Fruit fly (Drosophila melanogaster) whole organism, embryonic: ENCODE results near the gene kirre.

Source experiments
- Abd-B ChIP-seq: fragments of 200-800 bp; sonication (Bioruptor generic); optimal IDR thresholded peaks from 2 replicates; lab custom pipeline; 2018; ENCODE audit warnings: missing biosample characterization, mild to moderate bottlenecking, missing genetic modification characterization, moderate library complexity
- Atf3 ChIP-seq: fragments of 200-800 bp; sonication (Bioruptor generic); optimal IDR thresholded peaks from 3 replicates; lab custom pipeline; 2016; ENCODE audit warnings: missing biosample characterization, missing genetic modification characterization
- B-H1 ChIP-seq: fragments of 200-800 bp; sonication (Bioruptor generic); IDR thresholded peaks from 3 replicates; pipeline ENCODE4 v1.3.6; 2022; ENCODE audit warnings: missing biosample characterization, missing genetic modification characterization
- BtbVII ChIP-seq: fragments of 200-800 bp; sonication (Bioruptor generic); optimal IDR thresholded peaks from 3 replicates; lab custom pipeline; 2017; ENCODE audit warnings: missing biosample characterization, mild to moderate bottlenecking, missing genetic modification characterization
- CG10321 ChIP-seq: fragments of 200-800 bp; sonication (Bioruptor generic); IDR thresholded peaks from 2 replicates; pipeline ENCODE4 v1.3.6; 2022; ENCODE audit warnings: missing biosample characterization, missing genetic modification characterization
- CG11398 ChIP-seq: fragments of 200-800 bp; sonication (Bioruptor generic); optimal IDR thresholded peaks from 2 replicates; lab custom pipeline; 2016; ENCODE audit warnings: missing biosample characterization, missing genetic modification characterization
- CG11560 ChIP-seq: fragments of 200-800 bp; sonication (Bioruptor generic); IDR thresholded peaks from 3 replicates; pipeline ENCODE4 v1.3.6; 2022; ENCODE audit warnings: missing biosample characterization, missing genetic modification characterization
- CG14965 ChIP-seq: fragments of 200-800 bp; sonication (Bioruptor generic); optimal IDR thresholded peaks from 2 replicates; lab custom pipeline; 2016; ENCODE audit warnings: missing biosample characterization, missing genetic modification characterization, borderline replicate concordance
- CG15269 ChIP-seq: fragments of 200-800 bp; sonication (Bioruptor generic); optimal IDR thresholded peaks from 2 replicates; lab custom pipeline; 2018; ENCODE audit warnings: missing biosample characterization, mild to moderate bottlenecking, missing genetic modification characterization, moderate library complexity
- CG15696 ChIP-seq: fragments of 200-800 bp; sonication (Bioruptor generic); optimal IDR thresholded peaks from 2 replicates; lab custom pipeline; 2019; ENCODE audit warnings: missing biosample characterization, mild to moderate bottlenecking, missing genetic modification characterization, moderate library complexity
- CG1603 ChIP-seq: fragments of 200-800 bp; sonication (Bioruptor generic); optimal IDR thresholded peaks from 2 replicates; lab custom pipeline; 2019; ENCODE audit warnings: missing biosample characterization, mild to moderate bottlenecking, missing genetic modification characterization, moderate library complexity
- CG17359 ChIP-seq: fragments of 200-800 bp; sonication (Bioruptor generic); optimal IDR thresholded peaks from 3 replicates; lab custom pipeline; 2018; ENCODE audit warnings: missing biosample characterization, mild to moderate bottlenecking, missing genetic modification characterization, moderate library complexity
- CG17385 ChIP-seq: fragments of 200-800 bp; sonication (Bioruptor generic); optimal IDR thresholded peaks from 3 replicates; lab custom pipeline; 2018; ENCODE audit warnings: missing biosample characterization, mild to moderate bottlenecking, missing genetic modification characterization
- CG17912 ChIP-seq: fragments of 200-800 bp; sonication (Bioruptor generic); optimal IDR thresholded peaks from 2 replicates; lab custom pipeline; 2018; ENCODE audit warnings: missing biosample characterization, mild to moderate bottlenecking, missing genetic modification characterization
- CG3726 ChIP-seq: fragments of 200-800 bp; sonication (Bioruptor generic); IDR thresholded peaks from 3 replicates; pipeline ENCODE4, ENCODE4 v1.3.6; 2022; ENCODE audit warnings: missing biosample characterization, missing genetic modification characterization
- CG7357 ChIP-seq: fragments of 200-800 bp; sonication (Bioruptor generic); IDR thresholded peaks from 3 replicates; pipeline ENCODE4 v1.3.6; 2022; ENCODE audit warnings: missing biosample characterization, missing genetic modification characterization
- CG8290 ChIP-seq, 3 experiments: fragments of 200-800 bp; sonication (Bioruptor generic); optimal IDR thresholded peaks; 2 replicates each; lab custom pipeline; 2016 to 2019; ENCODE audit warnings: missing biosample characterization in 3 of 3, missing genetic modification characterization in 3 of 3, mild to moderate bottlenecking in 2 of 3, moderate library complexity in 1 of 3
- CG8765 ChIP-seq: fragments of 200-800 bp; sonication (Bioruptor generic); IDR thresholded peaks from 2 replicates; pipeline ENCODE4 v1.3.6; 2022; ENCODE audit warnings: missing biosample characterization, missing genetic modification characterization
- CG8924 ChIP-seq: fragments of 200-800 bp; optimal IDR thresholded peaks from 3 replicates; lab custom pipeline; 2019; ENCODE audit warnings: missing biosample characterization, mild to moderate bottlenecking, missing genetic modification characterization, moderate library complexity
- CG9932 ChIP-seq: fragments of 200-800 bp; sonication (Bioruptor generic); IDR thresholded peaks from 2 replicates; pipeline ENCODE4 v1.3.6; 2022; ENCODE audit warnings: missing biosample characterization, missing genetic modification characterization
- ERR ChIP-seq: fragments of 200-800 bp; sonication (Bioruptor generic); optimal IDR thresholded peaks from 2 replicates; lab custom pipeline; 2016; ENCODE audit warnings: missing biosample characterization, missing genetic modification characterization
- HHEX ChIP-seq: fragments of 200-800 bp; sonication (Bioruptor generic); optimal IDR thresholded peaks from 3 replicates; lab custom pipeline; 2017; ENCODE audit warnings: missing biosample characterization, mild to moderate bottlenecking, missing genetic modification characterization, missing genetic modification reagents
- Hand ChIP-seq: fragments of 200-800 bp; sonication (Bioruptor generic); optimal IDR thresholded peaks from 2 replicates; lab custom pipeline; 2017; ENCODE audit warnings: mild to moderate bottlenecking, missing biosample characterization, missing genetic modification reagents, missing genetic modification characterization
- Mad ChIP-seq: fragments of 200-800 bp; sonication (Bioruptor generic); optimal IDR thresholded peaks from 2 replicates; lab custom pipeline; 2016; ENCODE audit warnings: missing biosample characterization, missing genetic modification characterization
- Nf-YB ChIP-seq: fragments of 200-800 bp; sonication (Bioruptor generic); optimal IDR thresholded peaks from 3 replicates; lab custom pipeline; 2019; ENCODE audit warnings: missing biosample characterization, mild to moderate bottlenecking, missing genetic modification characterization, moderate library complexity
- Nf-YC ChIP-seq: fragments of 200-800 bp; optimal IDR thresholded peaks from 3 replicates; lab custom pipeline; 2019; ENCODE audit warnings: missing biosample characterization, mild to moderate bottlenecking, missing genetic modification characterization, moderate library complexity
- NfI ChIP-seq: fragments of 200-800 bp; sonication (Bioruptor generic); optimal IDR thresholded peaks from 3 replicates; lab custom pipeline; 2018; ENCODE audit warnings: missing biosample characterization, mild to moderate bottlenecking, missing genetic modification characterization, moderate library complexity
- Rx ChIP-seq: fragments of 200-800 bp; sonication (Bioruptor generic); IDR thresholded peaks from 2 replicates; pipeline ENCODE4 v1.3.6; 2022; ENCODE audit warnings: missing biosample characterization, missing genetic modification characterization
- Stat92E ChIP-seq, 3 experiments: fragments of >200 bp in 2 of 3; fragments of 200-800 bp in 1 of 3; sonication (Bioruptor generic) in 1 of 3; optimal IDR thresholded peaks; 2 replicates each; lab custom pipeline; 2017 to 2019; ENCODE audit warnings: missing biosample characterization in 3 of 3, missing genetic modification characterization in 3 of 3, mild to moderate bottlenecking in 1 of 3, moderate library complexity in 1 of 3
- crol ChIP-seq: fragments of 200-800 bp; sonication (Bioruptor generic); IDR thresholded peaks from 2 replicates; pipeline ENCODE4 v1.3.6; 2022; ENCODE audit warnings: missing biosample characterization, missing genetic modification characterization
- ewg ChIP-seq: fragments of 200-800 bp; sonication (Bioruptor generic); optimal IDR thresholded peaks from 3 replicates; lab custom pipeline; 2017; ENCODE audit warnings: mild to moderate bottlenecking, missing biosample characterization, missing genetic modification reagents, missing genetic modification characterization
- gfzf ChIP-seq: fragments of 200-800 bp; sonication (Bioruptor generic); optimal IDR thresholded peaks from 2 replicates; lab custom pipeline; 2016; ENCODE audit warnings: missing biosample characterization, mild to moderate bottlenecking, missing genetic modification characterization, moderate library complexity
- grau ChIP-seq: fragments of 200-800 bp; optimal IDR thresholded peaks from 3 replicates; lab custom pipeline; 2019; ENCODE audit warnings: missing biosample characterization, mild to moderate bottlenecking, missing genetic modification characterization, moderate library complexity
- gsb-n ChIP-seq: fragments of 200-800 bp; sonication (Bioruptor generic); optimal IDR thresholded peaks from 3 replicates; lab custom pipeline; 2018; ENCODE audit warnings: missing biosample characterization, mild to moderate bottlenecking, missing genetic modification characterization
- lab ChIP-seq: fragments of 200-800 bp; sonication (Bioruptor generic); optimal IDR thresholded peaks from 3 replicates; lab custom pipeline; 2017; ENCODE audit warnings: missing biosample characterization, missing genetic modification characterization, mild to moderate bottlenecking, moderate library complexity, missing genetic modification reagents
- lola ChIP-seq, 3 experiments: fragments of >200 bp in 2 of 3; fragments of 200-800 bp in 1 of 3; sonication (Bioruptor generic) in 1 of 3; optimal IDR thresholded peaks; 2 replicates each; lab custom pipeline; 2017 to 2019; ENCODE audit warnings: missing biosample characterization in 3 of 3, missing genetic modification characterization in 3 of 3, mild to moderate bottlenecking in 1 of 3, moderate library complexity in 1 of 3
- mld ChIP-seq: fragments of 200-800 bp; sonication (Bioruptor generic); IDR thresholded peaks from 3 replicates; pipeline ENCODE4 v1.3.6; 2022; ENCODE audit warnings: missing biosample characterization, missing genetic modification characterization; ENCODE audit not compliant: partially characterized antibody
- nmo ChIP-seq: fragments of 200-800 bp; sonication (Bioruptor generic); optimal IDR thresholded peaks from 2 replicates; lab custom pipeline; 2018; ENCODE audit warnings: missing biosample characterization, mild to moderate bottlenecking, missing genetic modification characterization, moderate library complexity
- p53 ChIP-seq: fragments of 200-800 bp; sonication (Bioruptor generic); optimal IDR thresholded peaks from 2 replicates; lab custom pipeline; 2016; ENCODE audit warnings: missing biosample characterization, missing genetic modification characterization
- psq ChIP-seq: fragments of 200-800 bp; sonication (Bioruptor generic); optimal IDR thresholded peaks from 2 replicates; lab custom pipeline; 2017; ENCODE audit warnings: missing biosample characterization, missing genetic modification characterization
- salm ChIP-seq: fragments of 200-800 bp; sonication (Bioruptor generic); optimal IDR thresholded peaks from 2 replicates; lab custom pipeline; 2018; ENCODE audit warnings: missing biosample characterization, mild to moderate bottlenecking, missing genetic modification characterization
- scrt ChIP-seq: fragments of 200-800 bp; sonication (Bioruptor generic); optimal IDR thresholded peaks from 2 replicates; lab custom pipeline; 2018; ENCODE audit warnings: missing biosample characterization, mild to moderate bottlenecking, missing genetic modification characterization, moderate library complexity
- seq ChIP-seq: fragments of 200-800 bp; sonication (Bioruptor generic); IDR thresholded peaks from 2 replicates; pipeline ENCODE4 v1.3.6; 2022; ENCODE audit warnings: missing biosample characterization, missing genetic modification characterization
- slbo ChIP-seq: fragments of 200-800 bp; sonication (Bioruptor generic); IDR thresholded peaks from 2 replicates; pipeline ENCODE4 v1.3.6; 2022; ENCODE audit warnings: missing biosample characterization, missing genetic modification characterization
- stwl ChIP-seq: fragments of 200-800 bp; sonication (Bioruptor generic); optimal IDR thresholded peaks from 3 replicates; lab custom pipeline; 2018; ENCODE audit warnings: missing biosample characterization, mild to moderate bottlenecking, missing genetic modification characterization, moderate library complexity
- ttk ChIP-seq: fragments of 200-800 bp; sonication (Bioruptor generic); IDR thresholded peaks from 2 replicates; pipeline ENCODE4 v2.1.2; 2022; ENCODE audit warnings: missing biosample characterization, missing genetic modification characterization
- tup ChIP-seq: fragments of 200-800 bp; sonication (Bioruptor generic); optimal IDR thresholded peaks from 2 replicates; lab custom pipeline; 2016; ENCODE audit warnings: missing biosample characterization, mild to moderate bottlenecking, missing genetic modification characterization, moderate library complexity
- z ChIP-seq: fragments of 200-800 bp; sonication (Bioruptor generic); IDR thresholded peaks from 3 replicates; pipeline ENCODE4 v1.3.6; 2022; ENCODE audit warnings: missing biosample characterization, missing genetic modification characterization

The kirre gene

dm6 chrX:2993098-2993773 lies 253.1 kb downstream of the kirre start (continued):
- TF ChIP-seq slbo (GFP tag; lab: Robert Waterston, UW): peak; percentile 30; the same call in 1 of the 2 replicates
- TF ChIP-seq tup (GFP tag; lab: Kevin White, UChicago): no peak
- no peak for TF ChIP-seq Rx (GFP tag; lab: Robert Waterston, UW)
- no peak for TF ChIP-seq stwl (tag; lab: Kevin White, UChicago)
- no peak for TF ChIP-seq CG10321
- TF ChIP-seq Atf3: no peak
- TF ChIP-seq CG9932: peak; percentile 60
- no peak for TF ChIP-seq CG11560 (tag; lab: Robert Waterston, UW)
- TF ChIP-seq CG15696 (tag; lab: Kevin White, UChicago): no peak
- TF ChIP-seq grau (tag; lab: Kevin White, UChicago): peak; percentile 42
- TF ChIP-seq BtbVII (GFP tag; lab: Kevin White, UChicago): no peak
- TF ChIP-seq Mad (GFP tag; lab: Kevin White, UChicago): no peak
- no peak for TF ChIP-seq salm
- no peak for TF ChIP-seq ewg (GFP tag; lab: Kevin White, UChicago)
- no peak for TF ChIP-seq scrt (GFP tag; lab: Kevin White, UChicago)
- TF ChIP-seq lab: no peak
- no peak for TF ChIP-seq Stat92E (GFP tag; optimal IDR thresholded peaks at IDR 0.05; lab: Kevin White, UChicago)
- no peak for TF ChIP-seq lola (GFP tag; optimal IDR thresholded peaks at IDR 0.05; lab: Kevin White, UChicago)
- TF ChIP-seq CG15269 (tag; lab: Kevin White, UChicago): peak; percentile 8
- no peak for TF ChIP-seq ERR (GFP tag; lab: Kevin White, UChicago)
- no peak for TF ChIP-seq CG3726 (GFP tag; lab: Robert Waterston, UW)
- no peak for TF ChIP-seq mld (GFP tag; lab: Robert Waterston, UW)
- no peak for TF ChIP-seq CG8924 (tag; lab: Kevin White, UChicago)
- TF ChIP-seq CG11398 (GFP tag; lab: Kevin White, UChicago): no peak
- TF ChIP-seq CG17385 (GFP tag; lab: Kevin White, UChicago): peak; percentile 4
- TF ChIP-seq seq (GFP tag; lab: Robert Waterston, UW): 0 out of 2 replicates have a peak, but pooled peaks have one; percentile 12
- TF ChIP-seq B-H1 (GFP tag; lab: Robert Waterston, UW): no peak
- TF ChIP-seq gsb-n: no peak
- no peak for TF ChIP-seq HHEX (GFP tag; lab: Kevin White, UChicago)
- peak; percentile 8 for TF ChIP-seq Abd-B (GFP tag; lab: Kevin White, UChicago)
- no peak for TF ChIP-seq psq (GFP tag; lab: Kevin White, UChicago)
- no peak for TF ChIP-seq crol (GFP tag; lab: Robert Waterston, UW)
- peak; percentile 4 for TF ChIP-seq CG1603 (tag; lab: Kevin White, UChicago)
- TF ChIP-seq CG17359: peak; percentile 3
- no peak for TF ChIP-seq Hand (GFP tag; lab: Kevin White, UChicago)
- no peak for TF ChIP-seq CG8290 (GFP tag; optimal IDR thresholded peaks at IDR 0.05; lab: Kevin White, UChicago)
- TF ChIP-seq CG8290 (tag; optimal IDR thresholded peaks at IDR 0.05; lab: Kevin White, UChicago): peak in 1 of 2 experiments; percentile 20
- no peak for TF ChIP-seq CG7357 (GFP tag; lab: Robert Waterston, UW)
- peak; percentile 7 for TF ChIP-seq Nf-YC (tag; lab: Kevin White, UChicago)
- TF ChIP-seq CG17912 (GFP tag; lab: Kevin White, UChicago): no peak
- TF ChIP-seq gfzf (GFP tag; lab: Kevin White, UChicago): no peak
- TF ChIP-seq CG14965 (GFP tag; lab: Kevin White, UChicago): no peak
- TF ChIP-seq nmo (GFP tag; lab: Kevin White, UChicago): peak; percentile 41
- no peak for TF ChIP-seq CG8765 (GFP tag; lab: Robert Waterston, UW)
- TF ChIP-seq p53 (GFP tag; lab: Kevin White, UChicago): no peak
- TF ChIP-seq Nf-YB (GFP tag; lab: Kevin White, UChicago): no peak
- 0 out of 2 replicates have a peak, but pooled peaks have one; percentile 17 for TF ChIP-seq ttk
- no peak for TF ChIP-seq z (GFP tag; lab: Robert Waterston, UW)
- peak; percentile 29 for TF ChIP-seq NfI (GFP tag; lab: Kevin White, UChicago)
